Worm (Caenorhabditis elegans): ENCODE results near the gene haly-1.

DNA sequence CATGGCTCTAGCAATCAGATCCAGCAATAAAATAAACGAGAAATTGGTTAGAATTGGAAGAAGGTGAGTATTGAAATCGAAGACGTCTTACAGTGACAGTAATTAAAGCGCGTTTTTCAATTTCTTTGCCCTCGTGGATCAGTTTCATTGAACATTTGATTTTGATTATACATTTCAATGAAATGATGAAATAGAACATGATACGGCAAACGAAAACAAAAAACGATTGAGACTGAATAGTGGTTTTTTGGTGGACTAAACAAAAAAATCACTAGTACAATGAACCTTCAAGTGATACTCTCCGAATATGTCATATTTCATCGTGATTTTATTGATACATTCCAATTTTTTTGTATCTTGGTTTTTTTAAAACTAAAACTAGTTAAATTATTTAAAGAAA is at the start of gene haly-1:
- TF ChIP-seq pqm-1 (tag; optimal IDR thresholded peaks at IDR 0.05) (no peak), pag-3 (tag; optimal IDR thresholded peaks at IDR 0.05; ENCODE audit: borderline replicate concordance) (no peak), nhr-232 (tag; optimal IDR thresholded peaks at IDR 0.05) (no peak), elt-2 (tag; optimal IDR thresholded peaks at IDR 0.05) (no peak), ceh-2 (tag; optimal IDR thresholded peaks at IDR 0.05) (no peak)
